Fruit fly (Drosophila melanogaster) whole organism, embryonic: Measurements from ENCODE around the gene CG17321.

Experiments
- Aef1 ChIP-seq: fragments of 200-800 bp; sonication (Bioruptor generic); IDR thresholded peaks from 3 replicates; pipeline ENCODE4 v1.3.6; 2022; ENCODE audit warnings: missing biosample characterization, missing genetic modification characterization
- Atf3 ChIP-seq: fragments of 200-800 bp; sonication (Bioruptor generic); optimal IDR thresholded peaks from 3 replicates; lab custom pipeline; 2016; ENCODE audit warnings: missing biosample characterization, missing genetic modification characterization
- Bteb2 ChIP-seq: fragments of 200-800 bp; sonication (Bioruptor generic); optimal IDR thresholded peaks from 2 replicates; lab custom pipeline; 2016; ENCODE audit warnings: missing biosample characterization, missing genetic modification characterization
- CG14965 ChIP-seq: fragments of 200-800 bp; sonication (Bioruptor generic); optimal IDR thresholded peaks from 2 replicates; lab custom pipeline; 2016; ENCODE audit warnings: missing biosample characterization, missing genetic modification characterization, borderline replicate concordance
- CG15479 ChIP-seq: fragments of 200-800 bp; sonication (Bioruptor generic); optimal IDR thresholded peaks from 3 replicates; lab custom pipeline; 2019; ENCODE audit warnings: missing biosample characterization, mild to moderate bottlenecking, missing genetic modification characterization, moderate library complexity
- CG15696 ChIP-seq: fragments of 200-800 bp; sonication (Bioruptor generic); optimal IDR thresholded peaks from 2 replicates; lab custom pipeline; 2019; ENCODE audit warnings: missing biosample characterization, mild to moderate bottlenecking, missing genetic modification characterization, moderate library complexity
- CG1647 ChIP-seq: fragments of 200-800 bp; sonication (Bioruptor generic); optimal IDR thresholded peaks from 3 replicates; lab custom pipeline; 2016; ENCODE audit warnings: missing biosample characterization, missing genetic modification characterization
- CG17359 ChIP-seq: fragments of 200-800 bp; sonication (Bioruptor generic); optimal IDR thresholded peaks from 3 replicates; lab custom pipeline; 2018; ENCODE audit warnings: missing biosample characterization, mild to moderate bottlenecking, missing genetic modification characterization, moderate library complexity
- CG17385 ChIP-seq: fragments of 200-800 bp; sonication (Bioruptor generic); optimal IDR thresholded peaks from 3 replicates; lab custom pipeline; 2018; ENCODE audit warnings: missing biosample characterization, mild to moderate bottlenecking, missing genetic modification characterization
- CG18619 ChIP-seq: fragments of 200-800 bp; sonication (Bioruptor generic); optimal IDR thresholded peaks from 3 replicates; lab custom pipeline; 2017; ENCODE audit warnings: missing biosample characterization, mild to moderate bottlenecking, missing genetic modification characterization
- CG3847 ChIP-seq: fragments of 200-800 bp; sonication (Bioruptor generic); IDR thresholded peaks from 2 replicates; pipeline ENCODE4 v1.3.6; 2022; ENCODE audit warnings: missing biosample characterization, missing genetic modification characterization
- CG4820 ChIP-seq: fragments of 200-800 bp; sonication (Bioruptor generic); optimal IDR thresholded peaks from 3 replicates; lab custom pipeline; 2016; ENCODE audit warnings: missing biosample characterization, missing genetic modification characterization
- CG6683 ChIP-seq: fragments of 200-800 bp; sonication (Bioruptor generic); optimal IDR thresholded peaks from 2 replicates; lab custom pipeline; 2017; ENCODE audit warnings: missing biosample characterization, mild to moderate bottlenecking, missing genetic modification characterization, missing genetic modification reagents
- CG6813 ChIP-seq: fragments of 200-800 bp; sonication (Bioruptor generic); optimal IDR thresholded peaks from 2 replicates; lab custom pipeline; 2017; ENCODE audit warnings: missing biosample characterization, missing genetic modification characterization, mild to moderate bottlenecking, moderate library complexity, missing genetic modification reagents
- CG7839 ChIP-seq: fragments of 200-800 bp; sonication (Bioruptor generic); optimal IDR thresholded peaks from 3 replicates; lab custom pipeline; 2018; ENCODE audit warnings: missing biosample characterization, mild to moderate bottlenecking, missing genetic modification characterization, moderate library complexity
- D19A ChIP-seq: fragments of 200-800 bp; optimal IDR thresholded peaks from 3 replicates; lab custom pipeline; 2019; ENCODE audit warnings: missing biosample characterization, mild to moderate bottlenecking, missing genetic modification characterization, moderate library complexity
- Dp ChIP-seq: fragments of 200-800 bp; sonication (Bioruptor generic); optimal IDR thresholded peaks from 2 replicates; lab custom pipeline; 2018; ENCODE audit warnings: missing biosample characterization, mild to moderate bottlenecking, missing genetic modification characterization, moderate library complexity
- ERR ChIP-seq: fragments of 200-800 bp; sonication (Bioruptor generic); optimal IDR thresholded peaks from 2 replicates; lab custom pipeline; 2016; ENCODE audit warnings: missing biosample characterization, missing genetic modification characterization
- Ets65A ChIP-seq: fragments of 200-800 bp; sonication (Bioruptor generic); peaks from one replicate; lab custom pipeline; 2016; ENCODE audit warnings: missing biosample characterization, missing genetic modification characterization
- Lim3 ChIP-seq: fragments of 200-800 bp; sonication (Bioruptor generic); IDR thresholded peaks from 2 replicates; pipeline ENCODE4 v1.3.6; 2022; ENCODE audit warnings: missing biosample characterization, missing genetic modification characterization
- Mad ChIP-seq: fragments of 200-800 bp; sonication (Bioruptor generic); optimal IDR thresholded peaks from 2 replicates; lab custom pipeline; 2016; ENCODE audit warnings: missing biosample characterization, missing genetic modification characterization
- Neu2 ChIP-seq: fragments of 200-800 bp; sonication (Bioruptor generic); optimal IDR thresholded peaks from 3 replicates; lab custom pipeline; 2016; ENCODE audit warnings: missing biosample characterization, missing genetic modification characterization, borderline replicate concordance
- NfI ChIP-seq: fragments of 200-800 bp; sonication (Bioruptor generic); optimal IDR thresholded peaks from 3 replicates; lab custom pipeline; 2018; ENCODE audit warnings: missing biosample characterization, mild to moderate bottlenecking, missing genetic modification characterization, moderate library complexity
- Rx ChIP-seq: fragments of 200-800 bp; sonication (Bioruptor generic); IDR thresholded peaks from 2 replicates; pipeline ENCODE4 v1.3.6; 2022; ENCODE audit warnings: missing biosample characterization, missing genetic modification characterization
- Six4 ChIP-seq: fragments of 200-800 bp; sonication (Bioruptor generic); optimal IDR thresholded peaks from 2 replicates; lab custom pipeline; 2016; ENCODE audit warnings: missing biosample characterization, missing genetic modification characterization
- ac ChIP-seq: fragments of 200-800 bp; sonication (Bioruptor generic); optimal IDR thresholded peaks from 3 replicates; lab custom pipeline; 2017; ENCODE audit warnings: missing biosample characterization, mild to moderate bottlenecking, missing genetic modification characterization
- ap ChIP-seq: fragments of 200-800 bp; sonication (Bioruptor generic); IDR thresholded peaks from 2 replicates; pipeline ENCODE4 v1.3.6; 2022; ENCODE audit warnings: missing biosample characterization, missing genetic modification characterization
- ara ChIP-seq: fragments of 200-800 bp; sonication (Bioruptor generic); IDR thresholded peaks from 2 replicates; pipeline ENCODE4 v1.3.6; 2022; ENCODE audit warnings: missing biosample characterization, missing genetic modification characterization
- bcd ChIP-seq: fragments of 200-800 bp; sonication (Bioruptor generic); optimal IDR thresholded peaks from 2 replicates; lab custom pipeline; 2017; ENCODE audit warnings: missing biosample characterization, mild to moderate bottlenecking, missing genetic modification characterization
- caup ChIP-seq: fragments of 200-800 bp; sonication (Bioruptor generic); optimal IDR thresholded peaks from 3 replicates; lab custom pipeline; 2017; ENCODE audit warnings: missing biosample characterization, mild to moderate bottlenecking, missing genetic modification characterization, moderate library complexity; ENCODE audit not compliant: severe bottlenecking
- dati ChIP-seq: fragments of 200-800 bp; sonication (Bioruptor generic); IDR thresholded peaks from 2 replicates; pipeline ENCODE4 v1.3.6; 2022; ENCODE audit warnings: missing biosample characterization, missing genetic modification characterization
- dmrt11E ChIP-seq: fragments of 200-800 bp; sonication (Bioruptor generic); optimal IDR thresholded peaks from 3 replicates; lab custom pipeline; 2018; ENCODE audit warnings: missing biosample characterization, mild to moderate bottlenecking, missing genetic modification characterization, moderate library complexity
- dysf ChIP-seq: fragments of 200-800 bp; sonication (Bioruptor generic); IDR thresholded peaks from 3 replicates; pipeline ENCODE4 v1.3.6; 2022; ENCODE audit warnings: missing biosample characterization, missing genetic modification characterization
- ewg ChIP-seq: fragments of 200-800 bp; sonication (Bioruptor generic); optimal IDR thresholded peaks from 3 replicates; lab custom pipeline; 2017; ENCODE audit warnings: mild to moderate bottlenecking, missing biosample characterization, missing genetic modification reagents, missing genetic modification characterization
- fd102C ChIP-seq: fragments of 200-800 bp; sonication (Bioruptor generic); optimal IDR thresholded peaks from 2 replicates; lab custom pipeline; 2018; ENCODE audit warnings: missing biosample characterization, mild to moderate bottlenecking, missing genetic modification characterization, moderate library complexity
- fu2 ChIP-seq: fragments of 200-800 bp; sonication (Bioruptor generic); optimal IDR thresholded peaks from 2 replicates; lab custom pipeline; 2016; ENCODE audit warnings: missing biosample characterization, missing genetic modification characterization
- gem ChIP-seq: fragments of 200-800 bp; sonication (Bioruptor generic); optimal IDR thresholded peaks from 2 replicates; lab custom pipeline; 2019; ENCODE audit warnings: missing biosample characterization, mild to moderate bottlenecking, missing genetic modification characterization, moderate library complexity
- ham ChIP-seq: fragments of 200-800 bp; sonication (Bioruptor generic); IDR thresholded peaks from 2 replicates; pipeline ENCODE4 v1.3.6; 2022; ENCODE audit warnings: missing biosample characterization, missing genetic modification characterization
- hb ChIP-seq: fragments of 200-800 bp; sonication (Bioruptor generic); IDR thresholded peaks from 3 replicates; pipeline ENCODE4 v1.3.6; 2022; ENCODE audit warnings: missing biosample characterization, missing genetic modification characterization; ENCODE audit not compliant: partially characterized antibody
- lmd ChIP-seq: fragments of 200-800 bp; sonication (Bioruptor generic); IDR thresholded peaks from 2 replicates; pipeline ENCODE4 v1.3.6; 2022; ENCODE audit warnings: missing biosample characterization, missing genetic modification characterization
- luna ChIP-seq: fragments of 200-800 bp; sonication (Bioruptor generic); optimal IDR thresholded peaks from 2 replicates; lab custom pipeline; 2016; ENCODE audit warnings: missing biosample characterization, missing genetic modification characterization
- mirr ChIP-seq: fragments of 200-800 bp; sonication (Bioruptor generic); optimal IDR thresholded peaks from 3 replicates; lab custom pipeline; 2018; ENCODE audit warnings: missing biosample characterization, mild to moderate bottlenecking, missing genetic modification characterization
- nerfin-2 ChIP-seq: fragments of 200-800 bp; sonication (Bioruptor generic); IDR thresholded peaks from 2 replicates; pipeline ENCODE4 v1.3.6; 2022; ENCODE audit warnings: missing biosample characterization, missing genetic modification characterization; ENCODE audit not compliant: partially characterized antibody
- odd ChIP-seq: fragments of 200-800 bp; sonication (Bioruptor generic); optimal IDR thresholded peaks from 2 replicates; lab custom pipeline; 2017; ENCODE audit warnings: missing biosample characterization, mild to moderate bottlenecking, missing genetic modification characterization
- pho ChIP-seq: fragments of 200-800 bp; sonication (Bioruptor generic); optimal IDR thresholded peaks from 2 replicates; lab custom pipeline; 2016; ENCODE audit warnings: missing biosample characterization, missing genetic modification characterization
- repo ChIP-seq: fragments of 200-800 bp; sonication (Bioruptor generic); optimal IDR thresholded peaks from 2 replicates; lab custom pipeline; 2016; ENCODE audit warnings: missing biosample characterization, missing genetic modification characterization
- slbo ChIP-seq: fragments of 200-800 bp; sonication (Bioruptor generic); IDR thresholded peaks from 2 replicates; pipeline ENCODE4 v1.3.6; 2022; ENCODE audit warnings: missing biosample characterization, missing genetic modification characterization
- slp2 ChIP-seq: fragments of 200-800 bp; sonication (Bioruptor generic); optimal IDR thresholded peaks from 2 replicates; lab custom pipeline; 2016; ENCODE audit warnings: missing biosample characterization, missing genetic modification characterization
- toy ChIP-seq: fragments of 200-800 bp; sonication (Bioruptor generic); IDR thresholded peaks from 2 replicates; pipeline ENCODE4 v1.3.6; 2022; ENCODE audit warnings: missing biosample characterization, missing genetic modification characterization
- twi ChIP-seq: fragments of 200-800 bp; optimal IDR thresholded peaks from 2 replicates; lab custom pipeline; 2019; ENCODE audit warnings: missing biosample characterization, mild to moderate bottlenecking, missing genetic modification characterization, moderate library complexity
- vvl ChIP-seq: fragments of 200-800 bp; sonication (Bioruptor generic); IDR thresholded peaks from 2 replicates; pipeline ENCODE4 v1.3.6; 2022; ENCODE audit warnings: missing biosample characterization, missing genetic modification characterization

CG17321 gene

DNA sequence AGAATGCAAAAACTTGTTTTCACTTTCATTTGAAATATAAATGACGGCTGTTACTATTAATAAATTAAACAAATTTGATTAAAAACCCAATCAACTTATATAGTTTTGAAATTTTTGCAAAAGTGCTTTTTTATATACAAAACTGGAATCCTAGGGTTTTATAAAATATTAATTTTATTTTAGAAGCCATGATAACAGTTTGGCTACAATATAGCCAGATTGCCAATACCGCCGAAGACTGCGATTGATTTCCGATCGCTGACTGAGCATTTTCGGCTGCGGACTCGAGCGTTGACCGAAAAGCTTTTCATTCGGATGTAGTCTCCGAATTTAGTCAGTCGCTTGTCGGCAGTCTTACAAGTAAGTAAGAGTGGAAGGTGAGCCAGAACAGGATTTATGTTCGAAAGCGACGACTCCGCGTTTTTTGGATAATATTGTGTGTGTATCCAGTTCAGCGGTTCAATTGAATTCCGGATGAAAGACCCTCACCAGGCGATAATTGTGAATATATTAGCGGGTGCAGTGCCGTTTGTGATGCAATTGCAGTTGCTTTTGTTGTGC lies 21.7 kb upstream of the CG17321 start, which contains the start of gene Ugt36D1 (continued):
- TF ChIP-seq fu2 (no peak), Six4 (no peak), lmd (GFP tag; lab: Robert Waterston, UW) (no peak), Neu2 (GFP tag; lab: Kevin White, UChicago) (no peak), Mad (GFP tag; lab: Kevin White, UChicago) (no peak), CG6683 (GFP tag; lab: Kevin White, UChicago) (no peak), CG4820 (no peak), Bteb2 (GFP tag; lab: Kevin White, UChicago) (no peak), vvl (GFP tag; lab: Robert Waterston, UW) (0 out of 2 replicates have a peak, but pooled peaks have one; percentile 37), CG6813 (no peak), twi (tag; lab: Kevin White, UChicago) (no peak), dysf (GFP tag; lab: Robert Waterston, UW) (no peak), ham (GFP tag; lab: Robert Waterston, UW) (no peak), ap (GFP tag; lab: Robert Waterston, UW) (no peak), ac (GFP tag; lab: Kevin White, UChicago) (no peak), nerfin-2 (GFP tag; lab: Robert Waterston, UW) (no peak), CG15479 (no peak), fd102C (GFP tag; lab: Kevin White, UChicago) (no peak), Lim3 (GFP tag; lab: Robert Waterston, UW) (no peak), NfI (peak; percentile 39), hb (GFP tag; lab: Robert Waterston, UW) (no peak), Ets65A (no peak), slbo (GFP tag; lab: Robert Waterston, UW) (no peak), caup (GFP tag; lab: Kevin White, UChicago) (no peak), CG7839 (tag; lab: Kevin White, UChicago) (no peak), CG14965 (GFP tag; lab: Kevin White, UChicago) (no peak), slp2 (GFP tag; lab: Kevin White, UChicago) (no peak), bcd (GFP tag; lab: Kevin White, UChicago) (no peak), gem (tag; lab: Kevin White, UChicago) (no peak), CG15696 (tag; lab: Kevin White, UChicago) (no peak), D19A (tag; lab: Kevin White, UChicago) (no peak), mirr (GFP tag; lab: Kevin White, UChicago) (peak; percentile 9), pho (GFP tag; lab: Kevin White, UChicago) (no peak), Atf3 (no peak), Dp (GFP tag; lab: Kevin White, UChicago) (no peak), dmrt11E (tag; lab: Kevin White, UChicago) (no peak), dati (GFP tag; lab: Robert Waterston, UW) (no peak), Rx (no peak), toy (GFP tag; lab: Robert Waterston, UW) (no peak), ara (GFP tag; lab: Robert Waterston, UW) (no peak), CG1647 (no peak), ewg (GFP tag; lab: Kevin White, UChicago) (peak; percentile 13), CG3847 (GFP tag; lab: Robert Waterston, UW) (no peak), luna (GFP tag; lab: Kevin White, UChicago) (no peak), repo (GFP tag; lab: Kevin White, UChicago) (no peak), odd (GFP tag; lab: Kevin White, UChicago) (no peak), CG17385 (no peak), CG18619 (no peak), ERR (GFP tag; lab: Kevin White, UChicago) (no peak), Aef1 (no peak), CG17359 (tag; lab: Kevin White, UChicago) (no peak)
